Fruit fly (Drosophila melanogaster): ENCODE measurements around the gene CG46339.

- TF ChIP-seq h (optimal IDR thresholded peaks at IDR 0.05) = no peak
- no peak for TF ChIP-seq Sin3A (optimal IDR thresholded peaks at IDR 0.05)
- no peak for TF ChIP-seq ttk (optimal IDR thresholded peaks at IDR 0.05)
Measured at dm6 chr3R:26967587-26968312, 52.2 kb downstream of the CG46339 start.
